Worm (Caenorhabditis elegans): ENCODE results near the gene C15H7.3.
A peak's percentile ranks its signal among the peaks of the same experiment; 100 is the strongest.

Gene C15H7.3

DNA sequence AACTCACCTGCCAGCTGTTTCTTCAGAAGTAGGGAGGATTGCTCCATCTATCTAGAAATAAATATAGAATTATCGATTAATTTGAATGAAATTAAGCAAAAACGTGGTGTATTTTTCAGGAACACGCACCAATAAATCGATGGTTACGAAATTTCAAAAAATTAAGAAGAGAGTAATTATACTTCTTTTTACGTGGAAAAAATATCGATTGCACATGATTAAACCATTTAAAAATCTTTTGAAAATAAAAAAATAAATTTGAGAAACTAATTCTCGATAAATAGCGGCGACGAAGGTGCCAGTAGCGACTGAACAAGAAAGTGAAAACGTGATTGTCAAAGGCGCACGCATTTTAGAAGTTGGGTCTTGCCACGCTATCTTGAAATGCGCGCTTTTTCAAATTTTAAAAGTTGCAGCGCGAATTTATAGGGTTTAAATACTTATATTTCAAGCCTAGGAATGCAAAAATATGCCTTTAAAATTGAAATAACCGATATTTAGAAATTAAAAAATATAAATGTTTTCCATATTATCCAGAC lies 20.6 kb downstream of the C15H7.3 start, which contains the start of gene ubc-7 (continued):
- TF ChIP-seq nhr-90 (tag; optimal IDR thresholded peaks at IDR 0.05; ENCODE audit: poor library complexity) (peak; percentile 81), unc-98 (GFP tag; IDR thresholded peaks at IDR 0.05) (no peak), ztf-4 (tag; optimal IDR thresholded peaks at IDR 0.05) (peak; percentile 56), lin-13 (GFP tag; optimal IDR thresholded peaks at IDR 0.05) (peak; percentile 73), ceh-82 (tag; optimal IDR thresholded peaks at IDR 0.05) (peak; percentile 53 to 89 (median 79)), mdl-1 (tag; optimal IDR thresholded peaks at IDR 0.05) (peak in 1 of 2 experiments; percentile 93), ceh-88 (GFP tag; IDR thresholded peaks at IDR 0.05) (peak; percentile 57), efl-1 (optimal IDR thresholded peaks at IDR 0.05) (peak; percentile 91 to 99), efl-1 (GFP tag; optimal IDR thresholded peaks at IDR 0.05 in 1 of 2) (peak; percentile 100), ceh-63 (GFP tag; optimal IDR thresholded peaks at IDR 0.05) (no peak), ama-1 (optimal IDR thresholded peaks at IDR 0.05) (peak; percentile 38), nhr-71 (tag; optimal IDR thresholded peaks at IDR 0.05) (peak; percentile 88), snpc-4 (tag; optimal IDR thresholded peaks at IDR 0.05) (peak; percentile 55), irx-1 (tag; optimal IDR thresholded peaks at IDR 0.05) (peak; percentile 67), hlh-4 (tag; optimal IDR thresholded peaks at IDR 0.05) (no peak), dpl-1 (GFP tag; optimal IDR thresholded peaks at IDR 0.05) (peak; percentile 98 to 99 (median 99)), sup-37 (GFP tag; optimal IDR thresholded peaks at IDR 0.05) (no peak), unc-62 (GFP tag; optimal IDR thresholded peaks at IDR 0.05) (no peak), jun-1 (tag; optimal IDR thresholded peaks at IDR 0.05) (peak; percentile 72), mep-1 (tag; optimal IDR thresholded peaks at IDR 0.05) (peak; percentile 88), nhr-77 (tag; optimal IDR thresholded peaks at IDR 0.05) (peak; percentile 79), blmp-1 (tag; optimal IDR thresholded peaks at IDR 0.05) (peak; percentile 99), lsy-2 (tag; optimal IDR thresholded peaks at IDR 0.05) (peak; percentile 91 to 94), mef-2 (tag; optimal IDR thresholded peaks at IDR 0.05) (no peak), sox-4 (tag; optimal IDR thresholded peaks at IDR 0.05) (peak; percentile 51), C04F5.9 (tag; optimal IDR thresholded peaks at IDR 0.05) (peak; percentile 64), fkh-8 (tag; optimal IDR thresholded peaks at IDR 0.05) (peak; percentile 78), mab-9 (GFP tag; IDR thresholded peaks at IDR 0.05) (no peak), fkh-10 (GFP tag; optimal IDR thresholded peaks at IDR 0.05) (peak; percentile 25), unc-130 (tag; optimal IDR thresholded peaks at IDR 0.05) (peak; percentile 88), fkh-4 (tag; optimal IDR thresholded peaks at IDR 0.05; ENCODE audit: borderline replicate concordance) (no peak), skn-1 (tag; optimal IDR thresholded peaks at IDR 0.05) (peak; percentile 93), nhr-85 (tag) (peak; percentile 86), nhr-237 (tag; optimal IDR thresholded peaks at IDR 0.05) (peak; percentile 55), nhr-19 (GFP tag; conservative IDR thresholded peaks at IDR 0.05) (peak; percentile 85), nhr-12 (tag; optimal IDR thresholded peaks at IDR 0.05) (peak; percentile 2), alr-1 (tag; optimal IDR thresholded peaks at IDR 0.05; ENCODE audit: borderline replicate concordance) (no peak), C16A3.4 (tag; optimal IDR thresholded peaks at IDR 0.05) (peak; percentile 85), isw-1 (GFP tag; IDR thresholded peaks at IDR 0.05) (peak; percentile 82), xbp-1 (tag; optimal IDR thresholded peaks at IDR 0.05) (peak; percentile 79), sptf-1 (tag; optimal IDR thresholded peaks at IDR 0.05) (no peak), elt-2 (tag; optimal IDR thresholded peaks at IDR 0.05) (peak; percentile 38), aha-1 (tag; optimal IDR thresholded peaks at IDR 0.05) (peak; percentile 28), F16B12.6 (tag; optimal IDR thresholded peaks at IDR 0.05) (peak; percentile 65), fos-1 (tag; optimal IDR thresholded peaks at IDR 0.05) (peak; percentile 63), pax-3 (tag; optimal IDR thresholded peaks at IDR 0.05) (no peak), rnt-1 (tag; optimal IDR thresholded peaks at IDR 0.05) (peak; percentile 81), vab-15 (tag; optimal IDR thresholded peaks at IDR 0.05) (no peak), C34B4.2 (tag; optimal IDR thresholded peaks at IDR 0.05) (no peak), aly-2 (tag; optimal IDR thresholded peaks at IDR 0.05) (peak; percentile 15), nhr-20 (tag; optimal IDR thresholded peaks at IDR 0.05) (peak; percentile 87), unc-30 (tag; optimal IDR thresholded peaks at IDR 0.05) (no peak)

All from whole organism, L1 larva.